Worm (Caenorhabditis elegans): ENCODE measurements around the gene Y75B8A.24.

Gene Y75B8A.24

ce11 chrIII:12227935-12228334 lies 45.6 kb downstream of the Y75B8A.24 start:
- TF ChIP-seq nhr-25 (tag; optimal IDR thresholded peaks at IDR 0.05) (no peak), nhr-21 (tag; optimal IDR thresholded peaks at IDR 0.05) (no peak), nhr-10 (tag; optimal IDR thresholded peaks at IDR 0.05) (no peak), ztf-11 (tag; optimal IDR thresholded peaks at IDR 0.05) (no peak), lin-11 (tag; optimal IDR thresholded peaks at IDR 0.05) (no peak), mab-5 (tag; optimal IDR thresholded peaks at IDR 0.05) (no peak), fos-1 (tag; optimal IDR thresholded peaks at IDR 0.05) (no peak), ceh-82 (tag; optimal IDR thresholded peaks at IDR 0.05) (no peak), unc-62 (GFP tag; optimal IDR thresholded peaks at IDR 0.05) (no peak), nhr-129 (tag; optimal IDR thresholded peaks at IDR 0.05) (no peak), sem-4 (tag; optimal IDR thresholded peaks at IDR 0.05) (no peak), alr-1 (tag; optimal IDR thresholded peaks at IDR 0.05) (no peak), F13H6.1 (tag; optimal IDR thresholded peaks at IDR 0.05) (no peak), R02D3.7 (tag; optimal IDR thresholded peaks at IDR 0.05) (no peak), mdl-1 (tag; optimal IDR thresholded peaks at IDR 0.05) (no peak)

ce11 chrIII:12226089-12226682 lies 47.4 kb downstream of the Y75B8A.24 start, which contains the start of the genes Y75B8A.18 and Y75B8A.19:
Gene Y75B8A.18, minus strand, starts transcription at chrIII:12226230.
Gene Y75B8A.19, plus strand, starts transcription at chrIII:12226632.
- TF ChIP-seq nhr-25 (tag; optimal IDR thresholded peaks at IDR 0.05) (peak; percentile 47), lin-39 (tag; optimal IDR thresholded peaks at IDR 0.05) (no peak), C34F6.9 (tag; optimal IDR thresholded peaks at IDR 0.05) (peak; percentile 71), snpc-4 (tag; optimal IDR thresholded peaks at IDR 0.05) (peak; percentile 19), lin-13 (GFP tag; optimal IDR thresholded peaks at IDR 0.05) (peak; percentile 40), lsy-2 (tag; optimal IDR thresholded peaks at IDR 0.05) (peak; percentile 22 to 82), crh-2 (tag; optimal IDR thresholded peaks at IDR 0.05) (peak; percentile 62), unc-55 (GFP tag; optimal IDR thresholded peaks at IDR 0.05) (peak; percentile 75), F13H6.1 (tag; optimal IDR thresholded peaks at IDR 0.05) (peak; percentile 22), lin-11 (tag; optimal IDR thresholded peaks at IDR 0.05) (peak; percentile 52), nhr-129 (tag; optimal IDR thresholded peaks at IDR 0.05) (peak; percentile 36), ama-1 (optimal IDR thresholded peaks at IDR 0.05) (no peak), unc-39 (tag; optimal IDR thresholded peaks at IDR 0.05) (no peak), gmeb-1 (tag; optimal IDR thresholded peaks at IDR 0.05) (peak; percentile 91), sma-3 (GFP tag; optimal IDR thresholded peaks at IDR 0.05) (peak; percentile 32), ceh-16 (tag; optimal IDR thresholded peaks at IDR 0.05) (no peak), mbf-1 (tag; optimal IDR thresholded peaks at IDR 0.05) (no peak)

ce11 chrIII:12225234-12225633 lies 48.3 kb downstream of the Y75B8A.24 start, which contains the start of gene gmn-1:
Gene gmn-1, minus strand, starts transcription at chrIII:12225331.
- no peak for TF ChIP-seq crh-2 (tag; optimal IDR thresholded peaks at IDR 0.05)
- TF ChIP-seq sma-9 (GFP tag; optimal IDR thresholded peaks at IDR 0.05): no peak
- no peak for TF ChIP-seq sma-9 (tag; optimal IDR thresholded peaks at IDR 0.05)
- no peak for TF ChIP-seq unc-39 (tag; optimal IDR thresholded peaks at IDR 0.05)
- no peak for TF ChIP-seq nhr-6 (tag; optimal IDR thresholded peaks at IDR 0.05)
- no peak for TF ChIP-seq sem-4 (tag; optimal IDR thresholded peaks at IDR 0.05)

ce11 chrIII:12223208-12223607 lies 50.3 kb downstream of the Y75B8A.24 start:
- TF ChIP-seq fos-1 (tag; optimal IDR thresholded peaks at IDR 0.05) (no peak), zag-1 (tag; optimal IDR thresholded peaks at IDR 0.05) (no peak), C34F6.9 (tag; optimal IDR thresholded peaks at IDR 0.05) (no peak)

ce11 chrIII:12221452-12221851 lies 52.1 kb downstream of the Y75B8A.24 start:
- no peak for TF ChIP-seq ztf-4 (tag; optimal IDR thresholded peaks at IDR 0.05)
- no peak for TF ChIP-seq ztf-11 (tag; optimal IDR thresholded peaks at IDR 0.05)
- TF ChIP-seq zag-1 (tag; optimal IDR thresholded peaks at IDR 0.05): no peak
- no peak for TF ChIP-seq egl-27 (tag; optimal IDR thresholded peaks at IDR 0.05)
- TF ChIP-seq unc-55 (GFP tag; optimal IDR thresholded peaks at IDR 0.05): no peak
- no peak for TF ChIP-seq unc-62 (GFP tag; optimal IDR thresholded peaks at IDR 0.05)
- TF ChIP-seq ZK546.5 (tag; optimal IDR thresholded peaks at IDR 0.05): no peak
- TF ChIP-seq F13H6.1 (tag; optimal IDR thresholded peaks at IDR 0.05): no peak
- TF ChIP-seq nhr-23 (tag; optimal IDR thresholded peaks at IDR 0.05): no peak
- TF ChIP-seq nhr-11 (tag; optimal IDR thresholded peaks at IDR 0.05): no peak
- no peak for TF ChIP-seq nhr-237 (tag; optimal IDR thresholded peaks at IDR 0.05)
- TF ChIP-seq ztf-1 (GFP tag; conservative IDR thresholded peaks at IDR 0.05): no peak
- no peak for TF ChIP-seq crh-2 (tag; optimal IDR thresholded peaks at IDR 0.05)
- no peak for TF ChIP-seq Y55F3AM.14 (GFP tag; optimal IDR thresholded peaks at IDR 0.05)
- TF ChIP-seq nhr-12 (tag; optimal IDR thresholded peaks at IDR 0.05): no peak
- no peak for TF ChIP-seq skn-1 (tag; optimal IDR thresholded peaks at IDR 0.05)
- TF ChIP-seq C34F6.9 (tag; optimal IDR thresholded peaks at IDR 0.05): no peak
- TF ChIP-seq ceh-16 (tag; optimal IDR thresholded peaks at IDR 0.05): no peak

Data from whole organism, L2 larva.